Fruit fly (Drosophila melanogaster) whole organism, embryonic: ENCODE data around the gene CG5262.

Source experiments
- BtbVII ChIP-seq: fragments of 200-800 bp; sonication (Bioruptor generic); optimal IDR thresholded peaks from 3 replicates; lab custom pipeline; 2017; ENCODE audit warnings: missing biosample characterization, mild to moderate bottlenecking, missing genetic modification characterization
- CG10209 ChIP-seq: fragments of 200-800 bp; sonication (Bioruptor generic); optimal IDR thresholded peaks from 3 replicates; lab custom pipeline; 2017; ENCODE audit warnings: missing biosample characterization, mild to moderate bottlenecking, missing genetic modification characterization, missing genetic modification reagents
- CG10321 ChIP-seq: fragments of 200-800 bp; sonication (Bioruptor generic); IDR thresholded peaks from 2 replicates; pipeline ENCODE4 v1.3.6; 2022; ENCODE audit warnings: missing biosample characterization, missing genetic modification characterization
- CG10462 ChIP-seq: fragments of 200-800 bp; sonication (Bioruptor generic); optimal IDR thresholded peaks from 2 replicates; lab custom pipeline; 2016; ENCODE audit warnings: missing biosample characterization, missing genetic modification characterization
- CG11398 ChIP-seq: fragments of 200-800 bp; sonication (Bioruptor generic); optimal IDR thresholded peaks from 2 replicates; lab custom pipeline; 2016; ENCODE audit warnings: missing biosample characterization, missing genetic modification characterization
- CG11456 ChIP-seq: fragments of 200-800 bp; sonication (Bioruptor generic); IDR thresholded peaks from 3 replicates; pipeline ENCODE4 v1.3.6; 2022; ENCODE audit warnings: missing biosample characterization, missing genetic modification characterization
- CG11696 ChIP-seq: fragments of 200-800 bp; sonication (Bioruptor generic); IDR thresholded peaks from 2 replicates; pipeline ENCODE4 v1.3.6; 2022; ENCODE audit warnings: missing biosample characterization, missing genetic modification characterization
- CG1603 ChIP-seq: fragments of 200-800 bp; sonication (Bioruptor generic); optimal IDR thresholded peaks from 2 replicates; lab custom pipeline; 2019; ENCODE audit warnings: missing biosample characterization, mild to moderate bottlenecking, missing genetic modification characterization, moderate library complexity
- CG16815 ChIP-seq: fragments of 200-800 bp; sonication (Bioruptor generic); optimal IDR thresholded peaks from 3 replicates; lab custom pipeline; 2017; ENCODE audit warnings: missing biosample characterization, mild to moderate bottlenecking, missing genetic modification characterization
- CG17361 ChIP-seq: fragments of 200-800 bp; sonication (Bioruptor generic); IDR thresholded peaks from 3 replicates; pipeline ENCODE4 v1.3.6; 2022; ENCODE audit warnings: missing biosample characterization, missing genetic modification characterization
- CG18262 ChIP-seq: fragments of 200-800 bp; optimal IDR thresholded peaks from 3 replicates; lab custom pipeline; 2019; ENCODE audit warnings: missing biosample characterization, mild to moderate bottlenecking, missing genetic modification characterization, moderate library complexity
- CG3065 ChIP-seq: fragments of 200-800 bp; sonication (Bioruptor generic); optimal IDR thresholded peaks from 2 replicates; lab custom pipeline; 2016; ENCODE audit warnings: missing biosample characterization, missing genetic modification characterization
- CG4360 ChIP-seq: fragments of 200-800 bp; sonication (Bioruptor generic); IDR thresholded peaks from 2 replicates; pipeline ENCODE4 v1.3.6; 2022; ENCODE audit warnings: missing biosample characterization, missing genetic modification characterization
- CG4424 ChIP-seq: fragments of 200-800 bp; sonication (Bioruptor generic); optimal IDR thresholded peaks from 3 replicates; lab custom pipeline; 2016; ENCODE audit warnings: missing biosample characterization, missing genetic modification characterization
- CG4707 ChIP-seq: fragments of 200-800 bp; sonication (Bioruptor generic); optimal IDR thresholded peaks from 2 replicates; lab custom pipeline; 2018; ENCODE audit warnings: missing biosample characterization, mild to moderate bottlenecking, missing genetic modification characterization, moderate library complexity
- CG6689 ChIP-seq: fragments of 200-800 bp; sonication (Bioruptor generic); IDR thresholded peaks from 2 replicates; pipeline ENCODE4 v1.3.6; 2022; ENCODE audit warnings: missing biosample characterization, missing genetic modification characterization
- CG7928 ChIP-seq: fragments of 200-800 bp; sonication (Bioruptor generic); optimal IDR thresholded peaks from 2 replicates; lab custom pipeline; 2017; ENCODE audit warnings: missing biosample characterization, mild to moderate bottlenecking, missing genetic modification characterization
- D ChIP-seq, 2 experiments: fragments of 200-800 bp in 1 of 2; fragments of >200 bp in 1 of 2; sonication (Bioruptor generic) in 1 of 2; optimal IDR thresholded peaks; 2 replicates in 1 of 2; 3 replicates in 1 of 2; lab custom pipeline; 2017; ENCODE audit warnings: mild to moderate bottlenecking in 1 of 2, missing biosample characterization in 1 of 2, missing genetic modification characterization in 1 of 2, missing genetic modification reagents in 1 of 2
- Dbx ChIP-seq: fragments of 200-800 bp; sonication (Bioruptor generic); IDR thresholded peaks from 3 replicates; pipeline ENCODE4 v1.3.6; 2022; ENCODE audit warnings: missing biosample characterization, missing genetic modification characterization
- Gsc ChIP-seq: fragments of 200-800 bp; sonication (Bioruptor generic); IDR thresholded peaks from 2 replicates; pipeline ENCODE4 v1.3.6; 2022; ENCODE audit warnings: missing biosample characterization, missing genetic modification characterization
- Hand ChIP-seq: fragments of 200-800 bp; sonication (Bioruptor generic); optimal IDR thresholded peaks from 2 replicates; lab custom pipeline; 2017; ENCODE audit warnings: mild to moderate bottlenecking, missing biosample characterization, missing genetic modification reagents, missing genetic modification characterization
- Med ChIP-seq: fragments of 200-800 bp; sonication (Bioruptor generic); peaks from one replicate; lab custom pipeline; 2016; ENCODE audit warnings: missing biosample characterization, missing genetic modification characterization, mild to moderate bottlenecking, inconsistent platforms, moderate library complexity
- Myb ChIP-seq: fragments of 200-800 bp; sonication (Bioruptor generic); optimal IDR thresholded peaks from 2 replicates; lab custom pipeline; 2016; ENCODE audit warnings: missing biosample characterization, missing genetic modification characterization
- Oaz ChIP-seq: fragments of 200-800 bp; sonication (Bioruptor generic); IDR thresholded peaks from 2 replicates; pipeline ENCODE4 v1.3.6; 2022; ENCODE audit warnings: missing biosample characterization, missing genetic modification characterization
- Pdp1 ChIP-seq, 2 experiments: fragments of 200-800 bp; sonication (Bioruptor generic); optimal IDR thresholded peaks; 3 replicates each; lab custom pipeline; 2016; ENCODE audit warnings: missing biosample characterization in 2 of 2, missing genetic modification characterization in 2 of 2, mild to moderate bottlenecking in 1 of 2, moderate library complexity in 1 of 2
- Ravus ChIP-seq: fragments of 200-800 bp; sonication (Bioruptor generic); IDR thresholded peaks from 2 replicates; pipeline ENCODE4 v1.3.6; 2022; ENCODE audit warnings: missing biosample characterization, missing genetic modification characterization
- Scr ChIP-seq: fragments of 200-800 bp; sonication (Bioruptor generic); IDR thresholded peaks from 2 replicates; pipeline ENCODE4 v1.3.6; 2022; ENCODE audit warnings: missing biosample characterization, missing genetic modification characterization; ENCODE audit not compliant: partially characterized antibody
- Sox102F ChIP-seq: fragments of 200-800 bp; sonication (Bioruptor generic); optimal IDR thresholded peaks from 2 replicates; lab custom pipeline; 2018; ENCODE audit warnings: missing biosample characterization, mild to moderate bottlenecking, missing genetic modification characterization, moderate library complexity
- TFAM ChIP-seq: fragments of 200-800 bp; sonication (Bioruptor generic); optimal IDR thresholded peaks from 2 replicates; lab custom pipeline; 2017; ENCODE audit warnings: missing biosample characterization, missing genetic modification characterization, inconsistent platforms
- Vsx1 ChIP-seq: fragments of 200-800 bp; sonication (Bioruptor generic); optimal IDR thresholded peaks from 2 replicates; lab custom pipeline; 2017; ENCODE audit warnings: missing biosample characterization, mild to moderate bottlenecking, missing genetic modification characterization, missing genetic modification reagents
- ase ChIP-seq: fragments of 200-800 bp; sonication (Bioruptor generic); IDR thresholded peaks from 3 replicates; pipeline ENCODE4 v1.3.6; 2022; ENCODE audit warnings: missing biosample characterization, missing genetic modification characterization
- crp ChIP-seq, 2 experiments: fragments of 200-800 bp; sonication (Bioruptor generic); optimal IDR thresholded peaks; 2 replicates in 1 of 2; 3 replicates in 1 of 2; lab custom pipeline; 2017; ENCODE audit warnings: missing biosample characterization in 2 of 2, missing genetic modification characterization in 2 of 2, mild to moderate bottlenecking in 1 of 2, moderate library complexity in 1 of 2
- da ChIP-seq: fragments of 200-800 bp; sonication (Bioruptor generic); optimal IDR thresholded peaks from 2 replicates; lab custom pipeline; 2016; ENCODE audit warnings: missing biosample characterization, missing genetic modification characterization
- dan ChIP-seq: fragments of 200-800 bp; sonication (Bioruptor generic); IDR thresholded peaks from 2 replicates; pipeline ENCODE4 v1.3.6; 2022; ENCODE audit warnings: missing biosample characterization, missing genetic modification characterization
- fru ChIP-seq: fragments of >200 bp; optimal IDR thresholded peaks from 2 replicates; lab custom pipeline; 2017
- ftz-f1 ChIP-seq: fragments of 200-800 bp; sonication (Bioruptor generic); optimal IDR thresholded peaks from 2 replicates; lab custom pipeline; 2016; ENCODE audit warnings: missing biosample characterization, missing genetic modification characterization
- gem ChIP-seq: fragments of 200-800 bp; sonication (Bioruptor generic); optimal IDR thresholded peaks from 2 replicates; lab custom pipeline; 2019; ENCODE audit warnings: missing biosample characterization, mild to moderate bottlenecking, missing genetic modification characterization, moderate library complexity
- lov ChIP-seq, 2 experiments: fragments of 200-800 bp in 1 of 2; fragments of >200 bp in 1 of 2; sonication (Bioruptor generic) in 1 of 2; IDR thresholded peaks in 1 of 2; optimal IDR thresholded peaks in 1 of 2; 2 replicates in 1 of 2; 3 replicates in 1 of 2; pipeline versions ENCODE4 v1.3.6 to Lab custom; 2017 to 2022; ENCODE audit warnings: missing biosample characterization in 1 of 2, missing genetic modification characterization in 1 of 2
- luna ChIP-seq: fragments of 200-800 bp; sonication (Bioruptor generic); optimal IDR thresholded peaks from 2 replicates; lab custom pipeline; 2016; ENCODE audit warnings: missing biosample characterization, missing genetic modification characterization
- maf-S ChIP-seq: fragments of 200-800 bp; sonication (Bioruptor generic); optimal IDR thresholded peaks from 2 replicates; lab custom pipeline; 2016; ENCODE audit warnings: missing biosample characterization, missing genetic modification characterization
- nerfin-2 ChIP-seq: fragments of 200-800 bp; sonication (Bioruptor generic); IDR thresholded peaks from 2 replicates; pipeline ENCODE4 v1.3.6; 2022; ENCODE audit warnings: missing biosample characterization, missing genetic modification characterization; ENCODE audit not compliant: partially characterized antibody
- org-1 ChIP-seq: fragments of 200-800 bp; sonication (Bioruptor generic); optimal IDR thresholded peaks from 2 replicates; lab custom pipeline; 2017; ENCODE audit warnings: missing biosample characterization, missing genetic modification characterization
- repo ChIP-seq: fragments of 200-800 bp; sonication (Bioruptor generic); optimal IDR thresholded peaks from 2 replicates; lab custom pipeline; 2016; ENCODE audit warnings: missing biosample characterization, missing genetic modification characterization
- trh ChIP-seq: fragments of 200-800 bp; sonication (Bioruptor generic); optimal IDR thresholded peaks from 2 replicates; lab custom pipeline; 2016; ENCODE audit warnings: missing biosample characterization, missing genetic modification characterization
- vnd ChIP-seq: fragments of 200-800 bp; sonication (Bioruptor generic); IDR thresholded peaks from 3 replicates; pipeline ENCODE4 v1.3.6; 2022; ENCODE audit warnings: missing biosample characterization, missing genetic modification characterization; ENCODE audit not compliant: partially characterized antibody
- wek ChIP-seq: fragments of 200-800 bp; sonication (Bioruptor generic); optimal IDR thresholded peaks from 3 replicates; lab custom pipeline; 2018; ENCODE audit warnings: missing biosample characterization, mild to moderate bottlenecking, missing genetic modification characterization, moderate library complexity
- wor ChIP-seq: fragments of 200-800 bp; sonication (Bioruptor generic); IDR thresholded peaks from 2 replicates; pipeline ENCODE4 v1.3.6; 2022; ENCODE audit warnings: missing biosample characterization, missing genetic modification characterization
- zen2 ChIP-seq: fragments of 200-800 bp; sonication (Bioruptor generic); IDR thresholded peaks from 3 replicates; pipeline ENCODE4 v1.3.6; 2022; ENCODE audit warnings: missing biosample characterization, missing genetic modification characterization; ENCODE audit not compliant: partially characterized antibody

CG5262 gene

dm6 chr3L:20473021-20473799 is 42.9 kb upstream of the CG5262 start, which contains the start of the genes CG32428 and CG5969 (continued):
- TF ChIP-seq Scr (GFP tag; lab: Robert Waterston, UW) (no peak), Pdp1 (GFP tag; optimal IDR thresholded peaks at IDR 0.05; lab: Kevin White, UChicago) (no peak), nerfin-2 (GFP tag; lab: Robert Waterston, UW) (no peak), maf-S (GFP tag; lab: Kevin White, UChicago) (no peak), Sox102F (GFP tag; lab: Kevin White, UChicago) (peak; percentile 51), CG3065 (no peak), CG11398 (no peak), Ravus (GFP tag; lab: Robert Waterston, UW) (peak; percentile 13), CG16815 (peak; percentile 23), Myb (no peak), repo (GFP tag; lab: Kevin White, UChicago) (no peak), gem (tag; lab: Kevin White, UChicago) (peak; percentile 80), org-1 (GFP tag; lab: Kevin White, UChicago) (no peak), Hand (GFP tag; lab: Kevin White, UChicago) (no peak), CG4424 (GFP tag; lab: Kevin White, UChicago) (peak; percentile 37), CG11696 (GFP tag; lab: Robert Waterston, UW) (peak; percentile 92), CG11456 (peak; percentile 71), Oaz (GFP tag; lab: Robert Waterston, UW) (no peak), luna (no peak), CG10321 (GFP tag; lab: Robert Waterston, UW) (0 out of 2 replicates have a peak, but pooled peaks have one; percentile 7), wor (GFP tag; lab: Robert Waterston, UW) (no peak), ase (GFP tag; lab: Robert Waterston, UW) (peak; percentile 50; the same call in 1 of the 3 replicates), CG17361 (GFP tag; lab: Robert Waterston, UW) (peak; percentile 80; the same call in 2 of the 3 replicates), dan (GFP tag; lab: Robert Waterston, UW) (no peak), Vsx1 (GFP tag; lab: Kevin White, UChicago) (no peak), CG1603 (tag; lab: Kevin White, UChicago) (peak; percentile 38), Gsc (GFP tag; lab: Robert Waterston, UW) (no peak), CG7928 (peak; percentile 33), CG10462 (GFP tag; lab: Kevin White, UChicago) (no peak), CG4707 (no peak), wek (GFP tag; lab: Kevin White, UChicago) (peak; percentile 51), fru (lab: Kevin White, UChicago) (no peak)

dm6 chr3L:20472607-20473006 is 42.3 kb upstream of the CG5262 start:
- TF ChIP-seq D (optimal IDR thresholded peaks at IDR 0.05; lab: Kevin White, UChicago) = no peak
- no peak for TF ChIP-seq D (GFP tag; optimal IDR thresholded peaks at IDR 0.05; lab: Kevin White, UChicago)
- no peak for TF ChIP-seq CG10209 (GFP tag; lab: Kevin White, UChicago)
- peak; percentile 68 for TF ChIP-seq Med (GFP tag; lab: Kevin White, UChicago)
- TF ChIP-seq TFAM (GFP tag; lab: Kevin White, UChicago) = no peak
- TF ChIP-seq CG4360 = peak; percentile 85
- TF ChIP-seq CG6689 (GFP tag; lab: Robert Waterston, UW) = no peak
- TF ChIP-seq lov (optimal IDR thresholded peaks at IDR 0.05; lab: Kevin White, UChicago) = no peak
- TF ChIP-seq lov (GFP tag; IDR thresholded peaks at IDR 0.05; lab: Robert Waterston, UW) = 0 out of 3 replicates have a peak, but pooled peaks have one; percentile 50
- no peak for TF ChIP-seq crp (GFP tag; optimal IDR thresholded peaks at IDR 0.05; lab: Kevin White, UChicago)
- TF ChIP-seq ftz-f1 (GFP tag; lab: Kevin White, UChicago) = no peak
- no peak for TF ChIP-seq zen2 (GFP tag; lab: Robert Waterston, UW)
- no peak for TF ChIP-seq CG18262 (tag; lab: Kevin White, UChicago)
- TF ChIP-seq vnd (GFP tag; lab: Robert Waterston, UW) = no peak
- no peak for TF ChIP-seq BtbVII (GFP tag; lab: Kevin White, UChicago)
- no peak for TF ChIP-seq trh (GFP tag; lab: Kevin White, UChicago)
- TF ChIP-seq Oaz (GFP tag; lab: Robert Waterston, UW) = no peak
- TF ChIP-seq Dbx = no peak
- peak; percentile 21 for TF ChIP-seq da (GFP tag; lab: Kevin White, UChicago)
